Fruit fly (Drosophila melanogaster): ENCODE measurements around the gene CG7342.

The CG7342 gene

dm6 chr3R:19641058-19641457 is 37.9 kb downstream of the CG7342 start:
- TF ChIP-seq fkh (GFP tag; optimal IDR thresholded peaks at IDR 0.05) (no peak), Eip78C (GFP tag) (peak; percentile 72), CG4318 (GFP tag; optimal IDR thresholded peaks at IDR 0.05) (no peak), CG3919 (GFP tag; optimal IDR thresholded peaks at IDR 0.05) (peak; percentile 29), CG8119 (GFP tag; IDR thresholded peaks at IDR 0.05) (0 out of 3 replicates have a peak, but pooled peaks have one; percentile 12), acj6 (GFP tag; optimal IDR thresholded peaks at IDR 0.05) (no peak), Sox102F (GFP tag; optimal IDR thresholded peaks at IDR 0.05) (peak; percentile 16), dac (GFP tag; optimal IDR thresholded peaks at IDR 0.05) (no peak), CG16779 (tag; optimal IDR thresholded peaks at IDR 0.05) (peak; percentile 23), esn (GFP tag; optimal IDR thresholded peaks at IDR 0.05) (no peak), achi (GFP tag; optimal IDR thresholded peaks at IDR 0.05) (peak; percentile 0), eg (GFP tag; IDR thresholded peaks at IDR 0.05) (peak; percentile 32; the same call in 1 of the 3 replicates), CG31627 (GFP tag; optimal IDR thresholded peaks at IDR 0.05) (no peak), CG11762 (GFP tag; optimal IDR thresholded peaks at IDR 0.05; ENCODE audit: insufficient read depth) (no peak), CG9139 (GFP tag; optimal IDR thresholded peaks at IDR 0.05) (peak; percentile 43), svp (GFP tag) (peak; percentile 83), CG6163 (GFP tag; IDR thresholded peaks at IDR 0.05) (peak; percentile 56; the same call in 2 of the 3 replicates), CG6854 (GFP tag; optimal IDR thresholded peaks at IDR 0.05) (peak; percentile 22)

dm6 chr3R:19641498-19642065 is 38.4 kb downstream of the CG7342 start:
- TF ChIP-seq Hr39 (GFP tag; optimal IDR thresholded peaks at IDR 0.05), result peak; percentile 35
- TF ChIP-seq CG3032 (tag; optimal IDR thresholded peaks at IDR 0.05), result peak; percentile 74
- peak; percentile 86 for TF ChIP-seq Hr4 (GFP tag; optimal IDR thresholded peaks at IDR 0.05)
- TF ChIP-seq Ets21C (GFP tag; optimal IDR thresholded peaks at IDR 0.05), result peak; percentile 46
- TF ChIP-seq CG8319 (GFP tag; optimal IDR thresholded peaks at IDR 0.05), result peak; percentile 45
- peak; percentile 90 for TF ChIP-seq Gug (GFP tag; IDR thresholded peaks at IDR 0.05)
- peak; percentile 54 for TF ChIP-seq spab (GFP tag; optimal IDR thresholded peaks at IDR 0.05)
- TF ChIP-seq fkh (GFP tag; optimal IDR thresholded peaks at IDR 0.05), result peak; percentile 73
- TF ChIP-seq CG34406 (GFP tag; optimal IDR thresholded peaks at IDR 0.05), result peak; percentile 82
- TF ChIP-seq achi (GFP tag; optimal IDR thresholded peaks at IDR 0.05), result peak; percentile 76
- TF ChIP-seq CG6808 (GFP tag; optimal IDR thresholded peaks at IDR 0.05), result peak; percentile 64
- TF ChIP-seq Hr38 (GFP tag; optimal IDR thresholded peaks at IDR 0.05), result no peak
- TF ChIP-seq CG15336 (GFP tag; IDR thresholded peaks at IDR 0.05), result peak; percentile 95
- TF ChIP-seq CG11762 (GFP tag; optimal IDR thresholded peaks at IDR 0.05; ENCODE audit: insufficient read depth), result peak; percentile 55
- peak; percentile 77 for TF ChIP-seq pdm3 (GFP tag; optimal IDR thresholded peaks at IDR 0.05)
- peak; percentile 60 for TF ChIP-seq Sox15 (GFP tag; optimal IDR thresholded peaks at IDR 0.05)
- peak; percentile 68 for TF ChIP-seq CG4318 (GFP tag; optimal IDR thresholded peaks at IDR 0.05)
- TF ChIP-seq CG6163 (GFP tag; IDR thresholded peaks at IDR 0.05), result peak; percentile 94
- peak; percentile 71 for TF ChIP-seq lz (GFP tag; optimal IDR thresholded peaks at IDR 0.05)
- TF ChIP-seq OdsH (GFP tag; optimal IDR thresholded peaks at IDR 0.05), result peak; percentile 80
- peak; percentile 66 for TF ChIP-seq CG10669 (GFP tag; optimal IDR thresholded peaks at IDR 0.05)
- TF ChIP-seq fd85E (GFP tag; optimal IDR thresholded peaks at IDR 0.05), result peak; percentile 36
- TF ChIP-seq dsx (GFP tag; optimal IDR thresholded peaks at IDR 0.05; ENCODE audit: poor library complexity, severe bottlenecking), result peak; percentile 55
- peak; percentile 59 for TF ChIP-seq CG1621 (tag; optimal IDR thresholded peaks at IDR 0.05)
- peak; percentile 85 for TF ChIP-seq CG3919 (GFP tag; optimal IDR thresholded peaks at IDR 0.05)
- TF ChIP-seq ss (GFP tag; optimal IDR thresholded peaks at IDR 0.05), result peak; percentile 40 to 66
- peak; percentile 78 for TF ChIP-seq CG11294 (GFP tag; IDR thresholded peaks at IDR 0.05)
- TF ChIP-seq esn (GFP tag; optimal IDR thresholded peaks at IDR 0.05), result peak; percentile 85
- TF ChIP-seq svp (GFP tag), result peak; percentile 86
- peak; percentile 82 for TF ChIP-seq CG32006 (GFP tag; optimal IDR thresholded peaks at IDR 0.05)
- TF ChIP-seq Eip78C (GFP tag), result peak; percentile 95
- TF ChIP-seq Blimp-1 (GFP tag; optimal IDR thresholded peaks at IDR 0.05), result peak; percentile 61
- peak; percentile 55 for TF ChIP-seq dac (GFP tag; optimal IDR thresholded peaks at IDR 0.05)
- peak; percentile 77 for TF ChIP-seq topi (GFP tag; optimal IDR thresholded peaks at IDR 0.05)
- TF ChIP-seq CG16779 (tag; optimal IDR thresholded peaks at IDR 0.05), result peak; percentile 50
- TF ChIP-seq CG31627 (GFP tag; optimal IDR thresholded peaks at IDR 0.05), result peak; percentile 62
- peak; percentile 78 for TF ChIP-seq net (GFP tag; optimal IDR thresholded peaks at IDR 0.05)
- TF ChIP-seq cyc (GFP tag; optimal IDR thresholded peaks at IDR 0.05), result peak; percentile 71
- peak; percentile 83 for TF ChIP-seq CG8632 (GFP tag; optimal IDR thresholded peaks at IDR 0.05)
- peak; percentile 79 for TF ChIP-seq Met (GFP tag; optimal IDR thresholded peaks at IDR 0.05)
- peak; percentile 52 for TF ChIP-seq Eip93F (GFP tag; optimal IDR thresholded peaks at IDR 0.05)

Data from whole organism, prepupa.